Worm (Caenorhabditis elegans): Measurements from ENCODE around the gene F55A4.3.

- no peak for TF ChIP-seq skn-1 (tag; optimal IDR thresholded peaks at IDR 0.05)
- TF ChIP-seq eor-1 (tag; optimal IDR thresholded peaks at IDR 0.05), result no peak
- TF ChIP-seq nhr-25 (tag; optimal IDR thresholded peaks at IDR 0.05), result no peak
These were observed 26.1 kb upstream of the F55A4.3 start for ce11 chrX:1051041-1051440.

All from whole organism, L3 larva.